Fruit fly (Drosophila melanogaster) whole organism, embryonic: ENCODE data around the gene CG16959.

Experiments used
- Atf-2 ChIP-seq: fragments of 200-800 bp; sonication (Bioruptor generic); optimal IDR thresholded peaks from 2 replicates; lab custom pipeline; 2016; ENCODE audit warnings: missing biosample characterization, missing genetic modification characterization
- Atf3 ChIP-seq: fragments of 200-800 bp; sonication (Bioruptor generic); optimal IDR thresholded peaks from 3 replicates; lab custom pipeline; 2016; ENCODE audit warnings: missing biosample characterization, missing genetic modification characterization
- B-H2 ChIP-seq: fragments of 200-800 bp; sonication (Bioruptor generic); optimal IDR thresholded peaks from 2 replicates; lab custom pipeline; 2018; ENCODE audit warnings: missing biosample characterization, mild to moderate bottlenecking, missing genetic modification characterization
- Bgb ChIP-seq: fragments of 200-800 bp; sonication (Bioruptor generic); IDR thresholded peaks from 2 replicates; pipeline ENCODE4 v1.3.6; 2022; ENCODE audit warnings: missing biosample characterization, missing genetic modification characterization; ENCODE audit not compliant: partially characterized antibody
- Bteb2 ChIP-seq: fragments of 200-800 bp; sonication (Bioruptor generic); optimal IDR thresholded peaks from 2 replicates; lab custom pipeline; 2016; ENCODE audit warnings: missing biosample characterization, missing genetic modification characterization
- CG11456 ChIP-seq: fragments of 200-800 bp; sonication (Bioruptor generic); IDR thresholded peaks from 3 replicates; pipeline ENCODE4 v1.3.6; 2022; ENCODE audit warnings: missing biosample characterization, missing genetic modification characterization
- CG11695 ChIP-seq: fragments of 200-800 bp; sonication (Bioruptor generic); IDR thresholded peaks from 3 replicates; pipeline ENCODE4 v1.3.6; 2022; ENCODE audit warnings: missing biosample characterization, missing genetic modification characterization
- CG11696 ChIP-seq: fragments of 200-800 bp; sonication (Bioruptor generic); IDR thresholded peaks from 2 replicates; pipeline ENCODE4 v1.3.6; 2022; ENCODE audit warnings: missing biosample characterization, missing genetic modification characterization
- CG14710 ChIP-seq: fragments of 200-800 bp; sonication (Bioruptor generic); optimal IDR thresholded peaks from 3 replicates; lab custom pipeline; 2019; ENCODE audit warnings: missing biosample characterization, mild to moderate bottlenecking, missing genetic modification characterization, moderate library complexity
- CG1792 ChIP-seq: fragments of 200-800 bp; sonication (Bioruptor generic); optimal IDR thresholded peaks from 2 replicates; lab custom pipeline; 2016; ENCODE audit warnings: missing biosample characterization, missing genetic modification characterization
- CG2120 ChIP-seq: fragments of 200-800 bp; sonication (Bioruptor generic); optimal IDR thresholded peaks from 3 replicates; lab custom pipeline; 2016; ENCODE audit warnings: missing biosample characterization, missing genetic modification characterization
- CG2678 ChIP-seq: fragments of 200-800 bp; sonication (Bioruptor generic); optimal IDR thresholded peaks from 3 replicates; lab custom pipeline; 2019; ENCODE audit warnings: missing biosample characterization, mild to moderate bottlenecking, missing genetic modification characterization, moderate library complexity
- CG2875 ChIP-seq: fragments of 200-800 bp; sonication (Bioruptor generic); optimal IDR thresholded peaks from 2 replicates; lab custom pipeline; 2017; ENCODE audit warnings: missing biosample characterization, mild to moderate bottlenecking, missing genetic modification characterization, missing genetic modification reagents
- CG3847 ChIP-seq: fragments of 200-800 bp; sonication (Bioruptor generic); IDR thresholded peaks from 2 replicates; pipeline ENCODE4 v1.3.6; 2022; ENCODE audit warnings: missing biosample characterization, missing genetic modification characterization
- CG4404 ChIP-seq: fragments of 200-800 bp; sonication (Bioruptor generic); IDR thresholded peaks from 2 replicates; pipeline ENCODE4 v1.3.6; 2022; ENCODE audit warnings: missing biosample characterization, missing genetic modification characterization
- CG4854 ChIP-seq: fragments of 200-800 bp; sonication (Bioruptor generic); optimal IDR thresholded peaks from 2 replicates; lab custom pipeline; 2016; ENCODE audit warnings: missing biosample characterization, missing genetic modification characterization, inconsistent platforms
- CG6272 ChIP-seq: fragments of 200-800 bp; sonication (Bioruptor generic); IDR thresholded peaks from 2 replicates; pipeline ENCODE4 v1.3.6; 2022; ENCODE audit warnings: missing biosample characterization, missing genetic modification characterization
- CG6765 ChIP-seq: fragments of 200-800 bp; sonication (Bioruptor generic); optimal IDR thresholded peaks from 3 replicates; lab custom pipeline; 2017; ENCODE audit warnings: missing biosample characterization, mild to moderate bottlenecking, missing genetic modification characterization
- CG8281 ChIP-seq: fragments of 200-800 bp; sonication (Bioruptor generic); optimal IDR thresholded peaks from 2 replicates; lab custom pipeline; 2018; ENCODE audit warnings: missing biosample characterization, mild to moderate bottlenecking, missing genetic modification characterization, moderate library complexity
- Chrac-16 ChIP-seq: fragments of 200-800 bp; sonication (Bioruptor generic); optimal IDR thresholded peaks from 3 replicates; lab custom pipeline; 2016; ENCODE audit warnings: missing biosample characterization, missing genetic modification characterization
- Dp ChIP-seq: fragments of 200-800 bp; sonication (Bioruptor generic); optimal IDR thresholded peaks from 2 replicates; lab custom pipeline; 2018; ENCODE audit warnings: missing biosample characterization, mild to moderate bottlenecking, missing genetic modification characterization, moderate library complexity
- Hmx ChIP-seq: fragments of 200-800 bp; sonication (Bioruptor generic); optimal IDR thresholded peaks from 2 replicates; lab custom pipeline; 2016; ENCODE audit warnings: missing biosample characterization, missing genetic modification characterization
- Max ChIP-seq: fragments of 200-800 bp; sonication (Bioruptor generic); optimal IDR thresholded peaks from 2 replicates; lab custom pipeline; 2016; ENCODE audit warnings: missing biosample characterization, mild to moderate bottlenecking, missing genetic modification characterization
- NFAT ChIP-seq: fragments of 200-800 bp; sonication (Bioruptor generic); IDR thresholded peaks from 2 replicates; pipeline ENCODE4 v1.3.6; 2022; ENCODE audit warnings: missing biosample characterization, missing genetic modification characterization
- Opbp ChIP-seq: fragments of 200-800 bp; sonication (Bioruptor generic); IDR thresholded peaks from 3 replicates; pipeline ENCODE4 v1.3.6; 2022; ENCODE audit warnings: missing biosample characterization, missing genetic modification characterization; ENCODE audit not compliant: partially characterized antibody
- Side ChIP-seq: fragments of 200-800 bp; sonication (Bioruptor generic); optimal IDR thresholded peaks from 2 replicates; lab custom pipeline; 2016; ENCODE audit warnings: missing biosample characterization, missing genetic modification characterization
- Sox100B ChIP-seq: fragments of 200-800 bp; sonication (Bioruptor generic); optimal IDR thresholded peaks from 3 replicates; lab custom pipeline; 2018; ENCODE audit warnings: missing biosample characterization, mild to moderate bottlenecking, missing genetic modification characterization
- bbx ChIP-seq: fragments of 200-800 bp; sonication (Bioruptor generic); IDR thresholded peaks from 2 replicates; pipeline ENCODE4 v1.3.6; 2022; ENCODE audit warnings: missing biosample characterization, missing genetic modification characterization; ENCODE audit not compliant: partially characterized antibody
- bigmax ChIP-seq: fragments of 200-800 bp; sonication (Bioruptor generic); optimal IDR thresholded peaks from 2 replicates; lab custom pipeline; 2018; ENCODE audit warnings: missing biosample characterization, mild to moderate bottlenecking, missing genetic modification characterization
- chif ChIP-seq, 2 experiments: fragments of 200-800 bp; sonication (Bioruptor generic); optimal IDR thresholded peaks; 3 replicates each; lab custom pipeline; 2016; ENCODE audit warnings: missing biosample characterization in 2 of 2, missing genetic modification characterization in 2 of 2
- croc ChIP-seq: fragments of 200-800 bp; sonication (Bioruptor generic); conservative IDR thresholded peaks from 3 replicates; pipeline ENCODE4 v1.3.6; 2022; ENCODE audit warnings: missing biosample characterization, missing genetic modification characterization
- dati ChIP-seq: fragments of 200-800 bp; sonication (Bioruptor generic); IDR thresholded peaks from 2 replicates; pipeline ENCODE4 v1.3.6; 2022; ENCODE audit warnings: missing biosample characterization, missing genetic modification characterization
- dm ChIP-seq: fragments of 200-800 bp; sonication (Bioruptor generic); optimal IDR thresholded peaks from 3 replicates; lab custom pipeline; 2016; ENCODE audit warnings: missing biosample characterization, missing genetic modification characterization
- dysf ChIP-seq: fragments of 200-800 bp; sonication (Bioruptor generic); IDR thresholded peaks from 3 replicates; pipeline ENCODE4 v1.3.6; 2022; ENCODE audit warnings: missing biosample characterization, missing genetic modification characterization
- fd3F ChIP-seq: fragments of 200-800 bp; sonication (Bioruptor generic); optimal IDR thresholded peaks from 2 replicates; lab custom pipeline; 2018; ENCODE audit warnings: missing biosample characterization, mild to moderate bottlenecking, missing genetic modification characterization, moderate library complexity
- klu ChIP-seq: fragments of 200-800 bp; sonication (Bioruptor generic); IDR thresholded peaks from 2 replicates; pipeline ENCODE4 v1.3.6; 2022; ENCODE audit warnings: missing biosample characterization, missing genetic modification characterization
- lov ChIP-seq, 2 experiments: fragments of 200-800 bp in 1 of 2; fragments of >200 bp in 1 of 2; sonication (Bioruptor generic) in 1 of 2; IDR thresholded peaks in 1 of 2; optimal IDR thresholded peaks in 1 of 2; 2 replicates in 1 of 2; 3 replicates in 1 of 2; pipeline versions ENCODE4 v1.3.6 to Lab custom; 2017 to 2022; ENCODE audit warnings: missing biosample characterization in 1 of 2, missing genetic modification characterization in 1 of 2
- nmo ChIP-seq: fragments of 200-800 bp; sonication (Bioruptor generic); optimal IDR thresholded peaks from 2 replicates; lab custom pipeline; 2018; ENCODE audit warnings: missing biosample characterization, mild to moderate bottlenecking, missing genetic modification characterization, moderate library complexity
- pb ChIP-seq: fragments of 200-800 bp; sonication (Bioruptor generic); optimal IDR thresholded peaks from 3 replicates; lab custom pipeline; 2016; ENCODE audit warnings: missing biosample characterization, missing genetic modification characterization
- pnt ChIP-seq: fragments of 200-800 bp; sonication (Bioruptor generic); optimal IDR thresholded peaks from 3 replicates; lab custom pipeline; 2016; ENCODE audit warnings: missing biosample characterization, missing genetic modification characterization
- rib ChIP-seq: fragments of 200-800 bp; sonication (Bioruptor generic); IDR thresholded peaks from 2 replicates; pipeline ENCODE4 v1.3.6; 2022; ENCODE audit warnings: missing biosample characterization, missing genetic modification characterization
- slp2 ChIP-seq: fragments of 200-800 bp; sonication (Bioruptor generic); optimal IDR thresholded peaks from 2 replicates; lab custom pipeline; 2016; ENCODE audit warnings: missing biosample characterization, missing genetic modification characterization
- so ChIP-seq: fragments of 200-800 bp; sonication (Bioruptor generic); IDR thresholded peaks from 3 replicates; pipeline ENCODE4 v1.3.6; 2022; ENCODE audit warnings: missing biosample characterization, missing genetic modification characterization
- sr ChIP-seq: fragments of 200-800 bp; sonication (Bioruptor generic); IDR thresholded peaks from 3 replicates; pipeline ENCODE4 v1.3.6; 2022; ENCODE audit warnings: missing biosample characterization, missing genetic modification characterization
- stc ChIP-seq: fragments of 200-800 bp; sonication (Bioruptor generic); IDR thresholded peaks from 2 replicates; pipeline ENCODE4 v1.3.6; 2022; ENCODE audit warnings: missing biosample characterization, missing genetic modification characterization
- tgo ChIP-seq: fragments of 200-800 bp; sonication (Bioruptor generic); IDR thresholded peaks from 3 replicates; pipeline ENCODE4 v1.3.6; 2022; ENCODE audit warnings: missing biosample characterization, missing genetic modification characterization
- usp ChIP-seq: fragments of >200 bp; optimal IDR thresholded peaks from 2 replicates; lab custom pipeline; 2017; ENCODE audit warnings: missing biosample characterization, missing genetic modification characterization
- vnd ChIP-seq: fragments of 200-800 bp; sonication (Bioruptor generic); IDR thresholded peaks from 3 replicates; pipeline ENCODE4 v1.3.6; 2022; ENCODE audit warnings: missing biosample characterization, missing genetic modification characterization; ENCODE audit not compliant: partially characterized antibody
- wek ChIP-seq: fragments of 200-800 bp; sonication (Bioruptor generic); optimal IDR thresholded peaks from 3 replicates; lab custom pipeline; 2018; ENCODE audit warnings: missing biosample characterization, mild to moderate bottlenecking, missing genetic modification characterization, moderate library complexity
- wor ChIP-seq: fragments of 200-800 bp; sonication (Bioruptor generic); IDR thresholded peaks from 2 replicates; pipeline ENCODE4 v1.3.6; 2022; ENCODE audit warnings: missing biosample characterization, missing genetic modification characterization

Gene CG16959

dm6 chr3L:15104849-15105555, 20.1 kb downstream of the CG16959 start (continued):
- peak; percentile 47 for TF ChIP-seq nmo (GFP tag; lab: Kevin White, UChicago)
- TF ChIP-seq Bteb2 = peak; percentile 43
- peak; percentile 50 for TF ChIP-seq pb (GFP tag; lab: Kevin White, UChicago)
- no peak for TF ChIP-seq Hmx (GFP tag; lab: Kevin White, UChicago)
- no peak for TF ChIP-seq vnd (GFP tag; lab: Robert Waterston, UW)
- no peak for TF ChIP-seq lov (optimal IDR thresholded peaks at IDR 0.05; lab: Kevin White, UChicago)
- no peak for TF ChIP-seq lov (GFP tag; IDR thresholded peaks at IDR 0.05; lab: Robert Waterston, UW)
- peak; percentile 26; the same call in 2 of the 3 replicates for TF ChIP-seq croc
- TF ChIP-seq CG4854 (GFP tag; lab: Kevin White, UChicago) = no peak
- no peak for TF ChIP-seq dm (GFP tag; lab: Kevin White, UChicago)
- TF ChIP-seq usp (GFP tag; lab: Kevin White, UChicago) = no peak
- TF ChIP-seq CG2120 (GFP tag; lab: Kevin White, UChicago) = peak; percentile 83
- TF ChIP-seq rib (GFP tag; lab: Robert Waterston, UW) = peak; percentile 27; the same call in 1 of the 2 replicates
- TF ChIP-seq NFAT = no peak
- TF ChIP-seq CG11696 (GFP tag; lab: Robert Waterston, UW) = no peak
- TF ChIP-seq sr = no peak
- TF ChIP-seq CG6272 (GFP tag; lab: Robert Waterston, UW) = no peak
- TF ChIP-seq Side (GFP tag; lab: Kevin White, UChicago) = peak; percentile 18
- TF ChIP-seq CG11695 (GFP tag; lab: Robert Waterston, UW) = peak; percentile 70; the same call in 2 of the 3 replicates
- TF ChIP-seq so = no peak
- peak; percentile 44; the same call in 1 of the 2 replicates for TF ChIP-seq CG4404
- peak; percentile 50 for TF ChIP-seq Atf-2 (GFP tag; lab: Kevin White, UChicago)
- no peak for TF ChIP-seq bbx (GFP tag; lab: Robert Waterston, UW)
- TF ChIP-seq Atf3 (GFP tag; lab: Kevin White, UChicago) = no peak
- no peak for TF ChIP-seq Bgb
- TF ChIP-seq chif (GFP tag; optimal IDR thresholded peaks at IDR 0.05; lab: Kevin White, UChicago) = peak; percentile 20 to 44
- TF ChIP-seq CG11456 (GFP tag; lab: Robert Waterston, UW) = no peak; the same call in 2 of the 3 replicates
- TF ChIP-seq klu (GFP tag; lab: Robert Waterston, UW) = peak; percentile 62; the same call in 1 of the 2 replicates
- TF ChIP-seq Opbp (GFP tag; lab: Robert Waterston, UW) = no peak
- peak; percentile 70 for TF ChIP-seq CG2678 (tag; lab: Kevin White, UChicago)
- peak; percentile 4 for TF ChIP-seq CG14710 (tag; lab: Kevin White, UChicago)
- TF ChIP-seq tgo = no peak; the same call in 1 of the 3 replicates
- TF ChIP-seq Max (GFP tag; lab: Kevin White, UChicago) = no peak
- no peak for TF ChIP-seq wek
- TF ChIP-seq Chrac-16 (GFP tag; lab: Kevin White, UChicago) = peak; percentile 36
- TF ChIP-seq dysf (GFP tag; lab: Robert Waterston, UW) = peak; percentile 75
- peak; percentile 27 for TF ChIP-seq B-H2 (GFP tag; lab: Kevin White, UChicago)
- TF ChIP-seq slp2 = peak; percentile 50
- no peak for TF ChIP-seq bigmax (GFP tag; lab: Kevin White, UChicago)
- no peak for TF ChIP-seq CG2875
- TF ChIP-seq wor (GFP tag; lab: Robert Waterston, UW) = no peak
- TF ChIP-seq CG3847 (GFP tag; lab: Robert Waterston, UW) = peak; percentile 62
- TF ChIP-seq Sox100B (GFP tag; lab: Kevin White, UChicago) = peak; percentile 50
- TF ChIP-seq fd3F (GFP tag; lab: Kevin White, UChicago) = peak; percentile 44
- TF ChIP-seq CG8281 (tag; lab: Kevin White, UChicago) = peak; percentile 17
- TF ChIP-seq dati (GFP tag; lab: Robert Waterston, UW) = no peak
- TF ChIP-seq CG1792 (GFP tag; lab: Kevin White, UChicago) = no peak
- no peak for TF ChIP-seq Dp (GFP tag; lab: Kevin White, UChicago)
- TF ChIP-seq CG6765 (GFP tag; lab: Kevin White, UChicago) = no peak
- TF ChIP-seq pnt (GFP tag; lab: Kevin White, UChicago) = peak; percentile 65
- peak; percentile 60 for TF ChIP-seq stc (GFP tag; lab: Robert Waterston, UW)
